Fruit fly (Drosophila melanogaster) whole organism, embryonic: ENCODE data around the gene Pits.

ENCODE experiments used
- Blimp-1 ChIP-seq: fragments of 200-800 bp; sonication (Bioruptor generic); optimal IDR thresholded peaks from 3 replicates; lab custom pipeline; 2018; ENCODE audit warnings: missing biosample characterization, missing genetic modification characterization, mild to moderate bottlenecking, moderate library complexity, missing genetic modification reagents
- CG1024 ChIP-seq: fragments of 200-800 bp; sonication (Bioruptor generic); IDR thresholded peaks from 2 replicates; pipeline ENCODE4 v1.3.6; 2022; ENCODE audit warnings: missing biosample characterization, missing genetic modification characterization
- CG11560 ChIP-seq: fragments of 200-800 bp; sonication (Bioruptor generic); IDR thresholded peaks from 3 replicates; pipeline ENCODE4 v1.3.6; 2022; ENCODE audit warnings: missing biosample characterization, missing genetic modification characterization
- CG13296 ChIP-seq: fragments of 200-800 bp; sonication (Bioruptor generic); optimal IDR thresholded peaks from 3 replicates; lab custom pipeline; 2018; ENCODE audit warnings: missing biosample characterization, mild to moderate bottlenecking, missing genetic modification characterization
- CG14667 ChIP-seq: fragments of 200-800 bp; sonication (Bioruptor generic); IDR thresholded peaks from 2 replicates; pipeline ENCODE4 v1.3.6; 2022; ENCODE audit warnings: missing biosample characterization, missing genetic modification characterization
- CG15696 ChIP-seq: fragments of 200-800 bp; sonication (Bioruptor generic); optimal IDR thresholded peaks from 2 replicates; lab custom pipeline; 2019; ENCODE audit warnings: missing biosample characterization, mild to moderate bottlenecking, missing genetic modification characterization, moderate library complexity
- CG17361 ChIP-seq: fragments of 200-800 bp; sonication (Bioruptor generic); IDR thresholded peaks from 3 replicates; pipeline ENCODE4 v1.3.6; 2022; ENCODE audit warnings: missing biosample characterization, missing genetic modification characterization
- CG2129 ChIP-seq: fragments of 200-800 bp; sonication (Bioruptor generic); IDR thresholded peaks from 2 replicates; pipeline ENCODE4 v1.3.6; 2022; ENCODE audit warnings: missing biosample characterization, missing genetic modification characterization; ENCODE audit not compliant: partially characterized antibody
- CG31388 ChIP-seq: fragments of 200-800 bp; sonication (Bioruptor generic); optimal IDR thresholded peaks from 2 replicates; lab custom pipeline; 2016; ENCODE audit warnings: missing biosample characterization, missing genetic modification characterization
- CG32532 ChIP-seq: fragments of 200-800 bp; sonication (Bioruptor generic); IDR thresholded peaks from 2 replicates; pipeline ENCODE4 v1.3.6; 2022; ENCODE audit warnings: missing biosample characterization, missing genetic modification characterization
- CG3407 ChIP-seq: fragments of 200-800 bp; sonication (Bioruptor generic); optimal IDR thresholded peaks from 2 replicates; lab custom pipeline; 2018; ENCODE audit warnings: missing biosample characterization, mild to moderate bottlenecking, missing genetic modification characterization
- CG34376 ChIP-seq: fragments of 200-800 bp; sonication (Bioruptor generic); optimal IDR thresholded peaks from 2 replicates; lab custom pipeline; 2018; ENCODE audit warnings: missing biosample characterization, mild to moderate bottlenecking, missing genetic modification characterization
- CG7786 ChIP-seq: fragments of 200-800 bp; sonication (Bioruptor generic); optimal IDR thresholded peaks from 2 replicates; lab custom pipeline; 2016; ENCODE audit warnings: missing biosample characterization, missing genetic modification characterization
- D19B ChIP-seq: fragments of 200-800 bp; sonication (Bioruptor generic); optimal IDR thresholded peaks from 2 replicates; lab custom pipeline; 2017; ENCODE audit warnings: missing biosample characterization, mild to moderate bottlenecking, missing genetic modification characterization
- Dip2 ChIP-seq: fragments of 200-800 bp; sonication (Bioruptor generic); IDR thresholded peaks from 2 replicates; pipeline ENCODE4 v1.3.6; 2022; ENCODE audit warnings: missing biosample characterization, missing genetic modification characterization
- GATAe ChIP-seq: fragments of 200-800 bp; sonication (Bioruptor generic); conservative IDR thresholded peaks from 2 replicates; pipeline ENCODE4 v1.3.6; 2022; ENCODE audit warnings: missing biosample characterization, missing genetic modification characterization
- HHEX ChIP-seq: fragments of 200-800 bp; sonication (Bioruptor generic); optimal IDR thresholded peaks from 3 replicates; lab custom pipeline; 2017; ENCODE audit warnings: missing biosample characterization, mild to moderate bottlenecking, missing genetic modification characterization, missing genetic modification reagents
- HLHmδ ChIP-seq: fragments of 200-800 bp; sonication (Bioruptor generic); optimal IDR thresholded peaks from 2 replicates; lab custom pipeline; 2018; ENCODE audit warnings: missing biosample characterization, mild to moderate bottlenecking, missing genetic modification characterization, moderate library complexity
- Hey ChIP-seq: fragments of 200-800 bp; sonication (Bioruptor generic); optimal IDR thresholded peaks from 3 replicates; lab custom pipeline; 2018; ENCODE audit warnings: missing biosample characterization, mild to moderate bottlenecking, missing genetic modification characterization
- MESR4 ChIP-seq: fragments of 200-800 bp; sonication (Bioruptor generic); optimal IDR thresholded peaks from 2 replicates; lab custom pipeline; 2018; ENCODE audit warnings: missing biosample characterization, mild to moderate bottlenecking, missing genetic modification characterization, moderate library complexity
- Max ChIP-seq: fragments of 200-800 bp; sonication (Bioruptor generic); optimal IDR thresholded peaks from 2 replicates; lab custom pipeline; 2016; ENCODE audit warnings: missing biosample characterization, mild to moderate bottlenecking, missing genetic modification characterization
- Med ChIP-seq: fragments of 200-800 bp; sonication (Bioruptor generic); peaks from one replicate; lab custom pipeline; 2016; ENCODE audit warnings: missing biosample characterization, missing genetic modification characterization, mild to moderate bottlenecking, inconsistent platforms, moderate library complexity
- Meics ChIP-seq: fragments of 200-800 bp; sonication (Bioruptor generic); optimal IDR thresholded peaks from 2 replicates; lab custom pipeline; 2017; ENCODE audit warnings: missing biosample characterization, mild to moderate bottlenecking, missing genetic modification characterization
- Mrtf ChIP-seq: fragments of 200-800 bp; sonication (Bioruptor generic); IDR thresholded peaks from 3 replicates; pipeline ENCODE4 v1.3.6; 2022; ENCODE audit warnings: missing biosample characterization, missing genetic modification characterization
- Pdp1 ChIP-seq, 2 experiments: fragments of 200-800 bp; sonication (Bioruptor generic); optimal IDR thresholded peaks; 3 replicates each; lab custom pipeline; 2016; ENCODE audit warnings: missing biosample characterization in 2 of 2, missing genetic modification characterization in 2 of 2, mild to moderate bottlenecking in 1 of 2, moderate library complexity in 1 of 2
- Ptx1 ChIP-seq: fragments of 200-800 bp; sonication (Bioruptor generic); IDR thresholded peaks from 2 replicates; pipeline ENCODE4 v1.3.6; 2022; ENCODE audit warnings: missing biosample characterization, missing genetic modification characterization
- aop ChIP-seq: fragments of 200-800 bp; sonication (Bioruptor generic); IDR thresholded peaks from 2 replicates; pipeline ENCODE4 v1.3.6; 2022; ENCODE audit warnings: missing biosample characterization, missing genetic modification characterization
- chinmo ChIP-seq: fragments of 200-800 bp; sonication (Bioruptor generic); IDR thresholded peaks from 4 replicates; pipeline ENCODE4 v1.3.6; 2022; ENCODE audit warnings: missing biosample characterization, missing genetic modification characterization; ENCODE audit not compliant: partially characterized antibody
- crol ChIP-seq: fragments of 200-800 bp; sonication (Bioruptor generic); IDR thresholded peaks from 2 replicates; pipeline ENCODE4 v1.3.6; 2022; ENCODE audit warnings: missing biosample characterization, missing genetic modification characterization
- crp ChIP-seq, 2 experiments: fragments of 200-800 bp; sonication (Bioruptor generic); optimal IDR thresholded peaks; 2 replicates in 1 of 2; 3 replicates in 1 of 2; lab custom pipeline; 2017; ENCODE audit warnings: missing biosample characterization in 2 of 2, missing genetic modification characterization in 2 of 2, mild to moderate bottlenecking in 1 of 2, moderate library complexity in 1 of 2
- cwo ChIP-seq: fragments of 200-800 bp; sonication (Bioruptor generic); optimal IDR thresholded peaks from 3 replicates; lab custom pipeline; 2017; ENCODE audit warnings: missing biosample characterization, missing genetic modification characterization, mild to moderate bottlenecking, moderate library complexity, missing genetic modification reagents
- dmrt99B ChIP-seq: fragments of 200-800 bp; sonication (Bioruptor generic); optimal IDR thresholded peaks from 2 replicates; lab custom pipeline; 2018; ENCODE audit warnings: missing biosample characterization, mild to moderate bottlenecking, missing genetic modification characterization, moderate library complexity
- exex ChIP-seq: fragments of 200-800 bp; sonication (Bioruptor generic); optimal IDR thresholded peaks from 4 replicates; lab custom pipeline; 2018; ENCODE audit warnings: missing biosample characterization, mild to moderate bottlenecking, missing genetic modification characterization, moderate library complexity
- gce ChIP-seq: fragments of 200-800 bp; sonication (Bioruptor generic); IDR thresholded peaks from 3 replicates; pipeline ENCODE4 v1.3.6; 2022; ENCODE audit warnings: missing biosample characterization, missing genetic modification characterization
- grn ChIP-seq: fragments of 200-800 bp; sonication (Bioruptor generic); optimal IDR thresholded peaks from 3 replicates; lab custom pipeline; 2017; ENCODE audit warnings: missing biosample characterization, missing genetic modification characterization
- ken ChIP-seq: fragments of 200-800 bp; sonication (Bioruptor generic); IDR thresholded peaks from 3 replicates; pipeline ENCODE4 v1.3.6; 2022; ENCODE audit warnings: missing biosample characterization, missing genetic modification characterization
- lab ChIP-seq: fragments of 200-800 bp; sonication (Bioruptor generic); optimal IDR thresholded peaks from 3 replicates; lab custom pipeline; 2017; ENCODE audit warnings: missing biosample characterization, missing genetic modification characterization, mild to moderate bottlenecking, moderate library complexity, missing genetic modification reagents
- mirr ChIP-seq: fragments of 200-800 bp; sonication (Bioruptor generic); optimal IDR thresholded peaks from 3 replicates; lab custom pipeline; 2018; ENCODE audit warnings: missing biosample characterization, mild to moderate bottlenecking, missing genetic modification characterization
- nerfin-1 ChIP-seq: fragments of 200-800 bp; sonication (Bioruptor generic); optimal IDR thresholded peaks from 3 replicates; lab custom pipeline; 2019; ENCODE audit warnings: missing biosample characterization, mild to moderate bottlenecking, missing genetic modification characterization, moderate library complexity
- otp ChIP-seq: fragments of 200-800 bp; sonication (Bioruptor generic); IDR thresholded peaks from 3 replicates; pipeline ENCODE4, ENCODE4 v1.3.6; 2022; ENCODE audit warnings: missing biosample characterization, missing genetic modification characterization
- pfk ChIP-seq: fragments of 200-800 bp; sonication (Bioruptor generic); optimal IDR thresholded peaks from 2 replicates; lab custom pipeline; 2018; ENCODE audit warnings: missing biosample characterization, mild to moderate bottlenecking, missing genetic modification characterization, moderate library complexity
- phol ChIP-seq: fragments of 200-800 bp; sonication (Bioruptor generic); optimal IDR thresholded peaks from 3 replicates; lab custom pipeline; 2018; ENCODE audit warnings: missing biosample characterization, mild to moderate bottlenecking, missing genetic modification characterization, moderate library complexity
- sens ChIP-seq: fragments of 200-800 bp; sonication (Bioruptor generic); peaks from one replicate; lab custom pipeline; 2016; ENCODE audit warnings: missing biosample characterization, missing genetic modification characterization
- slbo ChIP-seq: fragments of 200-800 bp; sonication (Bioruptor generic); IDR thresholded peaks from 2 replicates; pipeline ENCODE4 v1.3.6; 2022; ENCODE audit warnings: missing biosample characterization, missing genetic modification characterization
- sna ChIP-seq: fragments of 200-800 bp; sonication (Bioruptor generic); IDR thresholded peaks from 2 replicates; pipeline ENCODE4 v1.3.6; 2022; ENCODE audit warnings: missing biosample characterization, missing genetic modification characterization; ENCODE audit not compliant: partially characterized antibody
- so ChIP-seq: fragments of 200-800 bp; sonication (Bioruptor generic); IDR thresholded peaks from 3 replicates; pipeline ENCODE4 v1.3.6; 2022; ENCODE audit warnings: missing biosample characterization, missing genetic modification characterization
- sug ChIP-seq: fragments of 200-800 bp; optimal IDR thresholded peaks from 2 replicates; lab custom pipeline; 2019; ENCODE audit warnings: missing biosample characterization, mild to moderate bottlenecking, missing genetic modification characterization, moderate library complexity
- twi ChIP-seq: fragments of 200-800 bp; optimal IDR thresholded peaks from 2 replicates; lab custom pipeline; 2019; ENCODE audit warnings: missing biosample characterization, mild to moderate bottlenecking, missing genetic modification characterization, moderate library complexity
- vfl ChIP-seq: fragments of 200-800 bp; sonication (Bioruptor generic); optimal IDR thresholded peaks from 2 replicates; lab custom pipeline; 2016; ENCODE audit warnings: missing biosample characterization, missing genetic modification characterization

Gene Pits

dm6 chrX:12578328-12578700, 4.7 kb downstream of the Pits start (continued):
- no peak for TF ChIP-seq nerfin-1 (tag; lab: Kevin White, UChicago)
- no peak for TF ChIP-seq aop (GFP tag; lab: Robert Waterston, UW)
- peak in 1 of 2 experiments; percentile 37 for TF ChIP-seq Pdp1 (GFP tag; optimal IDR thresholded peaks at IDR 0.05; lab: Kevin White, UChicago)
- peak; percentile 8 for TF ChIP-seq Hey
- TF ChIP-seq CG7786 (GFP tag; lab: Kevin White, UChicago): no peak
- TF ChIP-seq gce: no peak

dm6 chrX:12577722-12578121, 5.3 kb downstream of the Pits start:
- TF ChIP-seq CG31388 (no peak), exex (tag; lab: Kevin White, UChicago) (peak; percentile 34), Mrtf (GFP tag; lab: Robert Waterston, UW) (no peak), HHEX (GFP tag; lab: Kevin White, UChicago) (no peak), sug (tag; lab: Kevin White, UChicago) (peak; percentile 81), mirr (GFP tag; lab: Kevin White, UChicago) (peak; percentile 63), Med (GFP tag; lab: Kevin White, UChicago) (peak; percentile 73), D19B (GFP tag; lab: Kevin White, UChicago) (peak; percentile 92), CG32532 (GFP tag; lab: Robert Waterston, UW) (no peak), Dip2 (no peak), pfk (GFP tag; lab: Kevin White, UChicago) (peak; percentile 0), cwo (GFP tag; lab: Kevin White, UChicago) (peak; percentile 16), CG14667 (GFP tag; lab: Robert Waterston, UW) (no peak), CG13296 (no peak), ken (GFP tag; lab: Robert Waterston, UW) (no peak), dmrt99B (tag; lab: Kevin White, UChicago) (no peak), GATAe (GFP tag; lab: Robert Waterston, UW) (peak; percentile 92), chinmo (GFP tag; lab: Robert Waterston, UW) (0 out of 4 replicates have a peak, but pooled peaks have one; percentile 20), grn (GFP tag; lab: Kevin White, UChicago) (peak; percentile 57), CG3407 (GFP tag; lab: Kevin White, UChicago) (peak; percentile 5), Meics (GFP tag; lab: Kevin White, UChicago) (no peak), CG34376 (peak; percentile 1), sna (GFP tag; lab: Robert Waterston, UW) (no peak), twi (tag; lab: Kevin White, UChicago) (peak; percentile 51), crol (GFP tag; lab: Robert Waterston, UW) (no peak), lab (peak; percentile 20), CG17361 (GFP tag; lab: Robert Waterston, UW) (no peak), Blimp-1 (GFP tag; lab: Kevin White, UChicago) (peak; percentile 38), MESR4 (GFP tag; lab: Kevin White, UChicago) (no peak), phol (tag; lab: Kevin White, UChicago) (peak; percentile 6), crp (GFP tag; optimal IDR thresholded peaks at IDR 0.05; lab: Kevin White, UChicago) (peak in 1 of 2 experiments; percentile 3), CG15696 (tag; lab: Kevin White, UChicago) (no peak), vfl (GFP tag; lab: Kevin White, UChicago) (no peak), otp (GFP tag; lab: Robert Waterston, UW) (0 out of 3 replicates have a peak, but pooled peaks have one; percentile 33), Max (GFP tag; lab: Kevin White, UChicago) (no peak), CG11560 (tag; lab: Robert Waterston, UW) (no peak), slbo (GFP tag; lab: Robert Waterston, UW) (0 out of 2 replicates have a peak, but pooled peaks have one; percentile 13), Ptx1 (GFP tag; lab: Robert Waterston, UW) (0 out of 2 replicates have a peak, but pooled peaks have one; percentile 26), CG2129 (GFP tag; lab: Robert Waterston, UW) (no peak), CG1024 (GFP tag; lab: Robert Waterston, UW) (no peak), sens (GFP tag; lab: Kevin White, UChicago) (peak; percentile 78), so (GFP tag; lab: Robert Waterston, UW) (0 out of 3 replicates have a peak, but pooled peaks have one; percentile 19), HLHmδ (GFP tag; lab: Kevin White, UChicago) (no peak)
